Fruit fly (Drosophila melanogaster): ENCODE measurements around the gene Pfdn6.
A peak's percentile ranks its signal among the peaks of the same experiment; 100 is the strongest.

The Pfdn6 gene

dm6 chr3L:19929051-19929718, 5.7 kb downstream of the Pfdn6 start (continued):
- no peak for TF ChIP-seq lov (optimal IDR thresholded peaks at IDR 0.05)
- 0 out of 3 replicates have a peak, but pooled peaks have one; percentile 17 for TF ChIP-seq lov (GFP tag; IDR thresholded peaks at IDR 0.05)
- TF ChIP-seq CG9932 (GFP tag; IDR thresholded peaks at IDR 0.05): peak; percentile 36; the same call in 1 of the 2 replicates
- no peak for TF ChIP-seq org-1 (GFP tag; optimal IDR thresholded peaks at IDR 0.05)
- TF ChIP-seq CG6254 (GFP tag; optimal IDR thresholded peaks at IDR 0.05): no peak
- no peak for TF ChIP-seq insv (GFP tag; optimal IDR thresholded peaks at IDR 0.05)
- TF ChIP-seq pfk (GFP tag; optimal IDR thresholded peaks at IDR 0.05): no peak
- TF ChIP-seq CG8765 (GFP tag; IDR thresholded peaks at IDR 0.05): no peak
- TF ChIP-seq CG9215 (GFP tag; IDR thresholded peaks at IDR 0.05): no peak
- no peak for TF ChIP-seq Doc3 (GFP tag; IDR thresholded peaks at IDR 0.05; ENCODE audit: partially characterized antibody)
- peak; percentile 28 for TF ChIP-seq Blimp-1 (GFP tag; optimal IDR thresholded peaks at IDR 0.05)
- TF ChIP-seq CG14014 (GFP tag; IDR thresholded peaks at IDR 0.05): no peak
- TF ChIP-seq CG30403 (GFP tag; optimal IDR thresholded peaks at IDR 0.05): peak; percentile 40
- no peak for TF ChIP-seq twi (tag; optimal IDR thresholded peaks at IDR 0.05)
- TF ChIP-seq CG30431 (GFP tag; optimal IDR thresholded peaks at IDR 0.05): no peak
- TF ChIP-seq Hmr (GFP tag; optimal IDR thresholded peaks at IDR 0.05): peak; percentile 21
- TF ChIP-seq CG13775 (GFP tag; optimal IDR thresholded peaks at IDR 0.05): no peak
- TF ChIP-seq salm (tag; optimal IDR thresholded peaks at IDR 0.05): no peak
- TF ChIP-seq exex (tag; optimal IDR thresholded peaks at IDR 0.05): no peak
- TF ChIP-seq h (optimal IDR thresholded peaks at IDR 0.05): no peak
- TF ChIP-seq Drgx (GFP tag; IDR thresholded peaks at IDR 0.05): peak; percentile 45; the same call in 1 of the 2 replicates
- TF ChIP-seq Ets65A (GFP tag): no peak
- no peak for TF ChIP-seq lmd (GFP tag; IDR thresholded peaks at IDR 0.05)
- no peak for TF ChIP-seq dysf (GFP tag; IDR thresholded peaks at IDR 0.05)
- no peak for TF ChIP-seq dmrt99B (tag; optimal IDR thresholded peaks at IDR 0.05)
- no peak for TF ChIP-seq CG6175 (GFP tag; IDR thresholded peaks at IDR 0.05)
- no peak for TF ChIP-seq CG8089 (GFP tag; optimal IDR thresholded peaks at IDR 0.05)
- no peak for TF ChIP-seq CG1024 (GFP tag; IDR thresholded peaks at IDR 0.05)
- TF ChIP-seq CG3995 (GFP tag; optimal IDR thresholded peaks at IDR 0.05): no peak
- no peak for TF ChIP-seq disco-r (GFP tag; optimal IDR thresholded peaks at IDR 0.05)
- no peak for TF ChIP-seq Dfd (GFP tag; optimal IDR thresholded peaks at IDR 0.05)
- TF ChIP-seq onecut (GFP tag; IDR thresholded peaks at IDR 0.05): no peak
- no peak for TF ChIP-seq gt (GFP tag; IDR thresholded peaks at IDR 0.05)
- TF ChIP-seq sna (GFP tag; IDR thresholded peaks at IDR 0.05; ENCODE audit: partially characterized antibody): no peak
- TF ChIP-seq ewg (GFP tag; optimal IDR thresholded peaks at IDR 0.05): no peak
- TF ChIP-seq wek (GFP tag; optimal IDR thresholded peaks at IDR 0.05): no peak
- no peak for TF ChIP-seq Abd-B (GFP tag; optimal IDR thresholded peaks at IDR 0.05)
- TF ChIP-seq CG2199 (GFP tag; IDR thresholded peaks at IDR 0.05): 0 out of 3 replicates have a peak, but pooled peaks have one; percentile 49
- peak; percentile 32 for TF ChIP-seq CG7839 (tag; optimal IDR thresholded peaks at IDR 0.05)
- TF ChIP-seq otp (GFP tag; IDR thresholded peaks at IDR 0.05): no peak
- TF ChIP-seq pita (GFP tag; optimal IDR thresholded peaks at IDR 0.05): no peak
- TF ChIP-seq CG17359 (tag; optimal IDR thresholded peaks at IDR 0.05): peak; percentile 8
- TF ChIP-seq Kr (GFP tag; optimal IDR thresholded peaks at IDR 0.05): no peak
- no peak for TF ChIP-seq CG31365 (tag; optimal IDR thresholded peaks at IDR 0.05)
- no peak for TF ChIP-seq vnd (GFP tag; IDR thresholded peaks at IDR 0.05; ENCODE audit: partially characterized antibody)
- no peak for TF ChIP-seq tll (GFP tag; optimal IDR thresholded peaks at IDR 0.05)
- peak; percentile 58 for TF ChIP-seq gem (tag; optimal IDR thresholded peaks at IDR 0.05)
- TF ChIP-seq dm (GFP tag; optimal IDR thresholded peaks at IDR 0.05): no peak
- TF ChIP-seq lilli (GFP tag; optimal IDR thresholded peaks at IDR 0.05): peak; percentile 21
- TF ChIP-seq CG3163 (GFP tag; optimal IDR thresholded peaks at IDR 0.05): no peak
- no peak for TF ChIP-seq ftz-f1 (GFP tag; optimal IDR thresholded peaks at IDR 0.05)

Measured in whole organism, embryonic.